Fruit fly (Drosophila melanogaster) whole organism, embryonic: ENCODE measurements around the gene T48.

ENCODE experiments used
- Antp ChIP-seq: fragments of 200-800 bp; sonication (Bioruptor generic); optimal IDR thresholded peaks from 3 replicates; lab custom pipeline; 2016; ENCODE audit warnings: missing biosample characterization, missing genetic modification characterization
- Atf6 ChIP-seq: fragments of 200-800 bp; sonication (Bioruptor generic); IDR thresholded peaks from 2 replicates; pipeline ENCODE4 v1.3.6; 2022; ENCODE audit warnings: missing biosample characterization, missing genetic modification characterization
- CG10431 ChIP-seq: fragments of 200-800 bp; sonication (Bioruptor generic); optimal IDR thresholded peaks from 3 replicates; lab custom pipeline; 2018; ENCODE audit warnings: missing biosample characterization, mild to moderate bottlenecking, missing genetic modification characterization
- CG12155 ChIP-seq: fragments of 200-800 bp; sonication (Bioruptor generic); optimal IDR thresholded peaks from 3 replicates; lab custom pipeline; 2016; ENCODE audit warnings: missing biosample characterization, missing genetic modification characterization
- CG12942 ChIP-seq: fragments of 200-800 bp; sonication (Bioruptor generic); optimal IDR thresholded peaks from 3 replicates; lab custom pipeline; 2016; ENCODE audit warnings: missing biosample characterization, missing genetic modification characterization
- CG15514 ChIP-seq: fragments of 200-800 bp; sonication (Bioruptor generic); optimal IDR thresholded peaks from 3 replicates; lab custom pipeline; 2017; ENCODE audit warnings: missing biosample characterization, missing genetic modification characterization, mild to moderate bottlenecking, moderate library complexity, missing genetic modification reagents
- CG1647 ChIP-seq: fragments of 200-800 bp; sonication (Bioruptor generic); optimal IDR thresholded peaks from 3 replicates; lab custom pipeline; 2016; ENCODE audit warnings: missing biosample characterization, missing genetic modification characterization
- CG17359 ChIP-seq: fragments of 200-800 bp; sonication (Bioruptor generic); optimal IDR thresholded peaks from 3 replicates; lab custom pipeline; 2018; ENCODE audit warnings: missing biosample characterization, mild to moderate bottlenecking, missing genetic modification characterization, moderate library complexity
- CG17829 ChIP-seq: fragments of 200-800 bp; optimal IDR thresholded peaks from 2 replicates; lab custom pipeline; 2019; ENCODE audit warnings: missing biosample characterization, mild to moderate bottlenecking, missing genetic modification characterization, moderate library complexity
- CG4617 ChIP-seq: fragments of 200-800 bp; sonication (Bioruptor generic); optimal IDR thresholded peaks from 3 replicates; lab custom pipeline; 2016; ENCODE audit warnings: missing biosample characterization, missing genetic modification characterization, borderline replicate concordance
- CG6254 ChIP-seq: fragments of 200-800 bp; sonication (Bioruptor generic); optimal IDR thresholded peaks from 3 replicates; lab custom pipeline; 2017; ENCODE audit warnings: mild to moderate bottlenecking, missing biosample characterization, missing genetic modification reagents, missing genetic modification characterization
- CG7556 ChIP-seq: fragments of 200-800 bp; sonication (Bioruptor generic); optimal IDR thresholded peaks from 2 replicates; lab custom pipeline; 2017; ENCODE audit warnings: missing biosample characterization, mild to moderate bottlenecking, missing genetic modification characterization
- CG7928 ChIP-seq: fragments of 200-800 bp; sonication (Bioruptor generic); optimal IDR thresholded peaks from 2 replicates; lab custom pipeline; 2017; ENCODE audit warnings: missing biosample characterization, mild to moderate bottlenecking, missing genetic modification characterization
- CG9727 ChIP-seq: fragments of 200-800 bp; sonication (Bioruptor generic); optimal IDR thresholded peaks from 3 replicates; lab custom pipeline; 2017; ENCODE audit warnings: missing biosample characterization, mild to moderate bottlenecking, missing genetic modification characterization
- Chrac-16 ChIP-seq: fragments of 200-800 bp; sonication (Bioruptor generic); optimal IDR thresholded peaks from 3 replicates; lab custom pipeline; 2016; ENCODE audit warnings: missing biosample characterization, missing genetic modification characterization
- Dek ChIP-seq: fragments of 200-800 bp; sonication (Bioruptor generic); optimal IDR thresholded peaks from 3 replicates; lab custom pipeline; 2019; ENCODE audit warnings: missing biosample characterization, mild to moderate bottlenecking, missing genetic modification characterization, moderate library complexity
- Doc2 ChIP-seq: fragments of 200-800 bp; sonication (Bioruptor generic); IDR thresholded peaks from 2 replicates; pipeline ENCODE4 v1.3.6; 2022; ENCODE audit warnings: missing biosample characterization, missing genetic modification characterization
- ERR ChIP-seq: fragments of 200-800 bp; sonication (Bioruptor generic); optimal IDR thresholded peaks from 2 replicates; lab custom pipeline; 2016; ENCODE audit warnings: missing biosample characterization, missing genetic modification characterization
- HLH4C ChIP-seq: fragments of 200-800 bp; sonication (Bioruptor generic); IDR thresholded peaks from 3 replicates; pipeline ENCODE4 v1.3.6; 2022; ENCODE audit warnings: missing biosample characterization, missing genetic modification characterization; ENCODE audit not compliant: partially characterized antibody
- HLHmδ ChIP-seq: fragments of 200-800 bp; sonication (Bioruptor generic); optimal IDR thresholded peaks from 2 replicates; lab custom pipeline; 2018; ENCODE audit warnings: missing biosample characterization, mild to moderate bottlenecking, missing genetic modification characterization, moderate library complexity
- Mes4 ChIP-seq: fragments of 200-800 bp; sonication (Bioruptor generic); optimal IDR thresholded peaks from 2 replicates; lab custom pipeline; 2016; ENCODE audit warnings: missing biosample characterization, missing genetic modification characterization
- Mrtf ChIP-seq: fragments of 200-800 bp; sonication (Bioruptor generic); IDR thresholded peaks from 3 replicates; pipeline ENCODE4 v1.3.6; 2022; ENCODE audit warnings: missing biosample characterization, missing genetic modification characterization
- Neu2 ChIP-seq: fragments of 200-800 bp; sonication (Bioruptor generic); optimal IDR thresholded peaks from 3 replicates; lab custom pipeline; 2016; ENCODE audit warnings: missing biosample characterization, missing genetic modification characterization, borderline replicate concordance
- Oaz ChIP-seq: fragments of 200-800 bp; sonication (Bioruptor generic); IDR thresholded peaks from 2 replicates; pipeline ENCODE4 v1.3.6; 2022; ENCODE audit warnings: missing biosample characterization, missing genetic modification characterization
- Spps ChIP-seq: fragments of 200-800 bp; sonication (Bioruptor generic); optimal IDR thresholded peaks from 2 replicates; lab custom pipeline; 2018; ENCODE audit warnings: missing biosample characterization, mild to moderate bottlenecking, missing genetic modification characterization
- TFAM ChIP-seq: fragments of 200-800 bp; sonication (Bioruptor generic); optimal IDR thresholded peaks from 2 replicates; lab custom pipeline; 2017; ENCODE audit warnings: missing biosample characterization, missing genetic modification characterization, inconsistent platforms
- Vsx1 ChIP-seq: fragments of 200-800 bp; sonication (Bioruptor generic); optimal IDR thresholded peaks from 2 replicates; lab custom pipeline; 2017; ENCODE audit warnings: missing biosample characterization, mild to moderate bottlenecking, missing genetic modification characterization, missing genetic modification reagents
- cato ChIP-seq: fragments of 200-800 bp; sonication (Bioruptor generic); optimal IDR thresholded peaks from 2 replicates; lab custom pipeline; 2016; ENCODE audit warnings: missing biosample characterization, missing genetic modification characterization, borderline replicate concordance
- crp ChIP-seq, 2 experiments: fragments of 200-800 bp; sonication (Bioruptor generic); optimal IDR thresholded peaks; 2 replicates in 1 of 2; 3 replicates in 1 of 2; lab custom pipeline; 2017; ENCODE audit warnings: missing biosample characterization in 2 of 2, missing genetic modification characterization in 2 of 2, mild to moderate bottlenecking in 1 of 2, moderate library complexity in 1 of 2
- dm ChIP-seq: fragments of 200-800 bp; sonication (Bioruptor generic); optimal IDR thresholded peaks from 3 replicates; lab custom pipeline; 2016; ENCODE audit warnings: missing biosample characterization, missing genetic modification characterization
- dpn ChIP-seq, 2 experiments: fragments of 200-800 bp; sonication (Bioruptor generic); optimal IDR thresholded peaks; 3 replicates each; lab custom pipeline; 2016; ENCODE audit warnings: missing biosample characterization in 2 of 2, missing genetic modification characterization in 2 of 2
- fd102C ChIP-seq: fragments of 200-800 bp; sonication (Bioruptor generic); optimal IDR thresholded peaks from 2 replicates; lab custom pipeline; 2018; ENCODE audit warnings: missing biosample characterization, mild to moderate bottlenecking, missing genetic modification characterization, moderate library complexity
- fd64A ChIP-seq: fragments of 200-800 bp; sonication (Bioruptor generic); optimal IDR thresholded peaks from 3 replicates; lab custom pipeline; 2018; ENCODE audit warnings: missing biosample characterization, mild to moderate bottlenecking, missing genetic modification characterization
- ftz-f1 ChIP-seq: fragments of 200-800 bp; sonication (Bioruptor generic); optimal IDR thresholded peaks from 2 replicates; lab custom pipeline; 2016; ENCODE audit warnings: missing biosample characterization, missing genetic modification characterization
- ind ChIP-seq: fragments of 200-800 bp; sonication (Bioruptor generic); optimal IDR thresholded peaks from 3 replicates; lab custom pipeline; 2016; ENCODE audit warnings: missing biosample characterization, missing genetic modification characterization
- insv ChIP-seq, 2 experiments: fragments of 200-800 bp; sonication (Bioruptor generic); optimal IDR thresholded peaks; 3 replicates each; lab custom pipeline; 2016 to 2018; ENCODE audit warnings: missing biosample characterization in 2 of 2, missing genetic modification characterization in 2 of 2
- lab ChIP-seq: fragments of 200-800 bp; sonication (Bioruptor generic); optimal IDR thresholded peaks from 3 replicates; lab custom pipeline; 2017; ENCODE audit warnings: missing biosample characterization, missing genetic modification characterization, mild to moderate bottlenecking, moderate library complexity, missing genetic modification reagents
- lilli ChIP-seq: fragments of 200-800 bp; sonication (Bioruptor generic); optimal IDR thresholded peaks from 3 replicates; lab custom pipeline; 2016; ENCODE audit warnings: missing biosample characterization, missing genetic modification characterization
- org-1 ChIP-seq: fragments of 200-800 bp; sonication (Bioruptor generic); optimal IDR thresholded peaks from 2 replicates; lab custom pipeline; 2017; ENCODE audit warnings: missing biosample characterization, missing genetic modification characterization
- pnt ChIP-seq: fragments of 200-800 bp; sonication (Bioruptor generic); optimal IDR thresholded peaks from 3 replicates; lab custom pipeline; 2016; ENCODE audit warnings: missing biosample characterization, missing genetic modification characterization
- pum ChIP-seq: fragments of 200-800 bp; sonication (Bioruptor generic); optimal IDR thresholded peaks from 2 replicates; lab custom pipeline; 2016; ENCODE audit warnings: missing biosample characterization, missing genetic modification characterization
- sd ChIP-seq: fragments of 200-800 bp; sonication (Bioruptor generic); optimal IDR thresholded peaks from 3 replicates; lab custom pipeline; 2018; ENCODE audit warnings: missing biosample characterization, mild to moderate bottlenecking, missing genetic modification characterization, moderate library complexity
- sens-2 ChIP-seq: fragments of 200-800 bp; sonication (Bioruptor generic); IDR thresholded peaks from 2 replicates; pipeline ENCODE4 v1.3.6; 2022; ENCODE audit warnings: missing biosample characterization, missing genetic modification characterization
- slp2 ChIP-seq: fragments of 200-800 bp; sonication (Bioruptor generic); optimal IDR thresholded peaks from 2 replicates; lab custom pipeline; 2016; ENCODE audit warnings: missing biosample characterization, missing genetic modification characterization
- so ChIP-seq: fragments of 200-800 bp; sonication (Bioruptor generic); IDR thresholded peaks from 3 replicates; pipeline ENCODE4 v1.3.6; 2022; ENCODE audit warnings: missing biosample characterization, missing genetic modification characterization
- stc ChIP-seq: fragments of 200-800 bp; sonication (Bioruptor generic); IDR thresholded peaks from 2 replicates; pipeline ENCODE4 v1.3.6; 2022; ENCODE audit warnings: missing biosample characterization, missing genetic modification characterization
- sug ChIP-seq: fragments of 200-800 bp; optimal IDR thresholded peaks from 2 replicates; lab custom pipeline; 2019; ENCODE audit warnings: missing biosample characterization, mild to moderate bottlenecking, missing genetic modification characterization, moderate library complexity
- toy ChIP-seq: fragments of 200-800 bp; sonication (Bioruptor generic); IDR thresholded peaks from 2 replicates; pipeline ENCODE4 v1.3.6; 2022; ENCODE audit warnings: missing biosample characterization, missing genetic modification characterization
- yki ChIP-seq: fragments of >200 bp; optimal IDR thresholded peaks from 3 replicates; lab custom pipeline; 2018

The T48 gene

dm6 chr3R:26866577-26867456 is 14.7 kb upstream of the T48 start, which contains the start of the genes ball and His2Av (continued):
- TF ChIP-seq cato (GFP tag; lab: Kevin White, UChicago) (peak; percentile 47), fd64A (GFP tag; lab: Kevin White, UChicago) (no peak), fd102C (GFP tag; lab: Kevin White, UChicago) (peak; percentile 58), Chrac-16 (GFP tag; lab: Kevin White, UChicago) (peak; percentile 90), lilli (GFP tag; lab: Kevin White, UChicago) (peak; percentile 95), Doc2 (GFP tag; lab: Robert Waterston, UW) (no peak), CG6254 (GFP tag; lab: Kevin White, UChicago) (peak; percentile 58), CG9727 (GFP tag; lab: Kevin White, UChicago) (peak; percentile 87), toy (GFP tag; lab: Robert Waterston, UW) (no peak), Spps (tag; lab: Kevin White, UChicago) (peak; percentile 65), so (GFP tag; lab: Robert Waterston, UW) (peak; percentile 71), ftz-f1 (GFP tag; lab: Kevin White, UChicago) (peak; percentile 76), CG17829 (tag; lab: Kevin White, UChicago) (peak; percentile 81), CG12942 (GFP tag; lab: Kevin White, UChicago) (peak; percentile 87), CG7928 (GFP tag; lab: Kevin White, UChicago) (peak; percentile 91), CG12155 (peak; percentile 80), sug (tag; lab: Kevin White, UChicago) (peak; percentile 90), pum (peak; percentile 87), CG15514 (peak; percentile 88), ind (peak; percentile 85), Oaz (GFP tag; lab: Robert Waterston, UW) (peak; percentile 65), crp (GFP tag; optimal IDR thresholded peaks at IDR 0.05; lab: Kevin White, UChicago) (peak in 1 of 2 experiments; percentile 61), stc (GFP tag; lab: Robert Waterston, UW) (peak; percentile 72), sd (peak; percentile 89), dm (GFP tag; lab: Kevin White, UChicago) (peak; percentile 74), CG1647 (peak; percentile 86), Atf6 (GFP tag; lab: Robert Waterston, UW) (peak; percentile 83), CG7556 (GFP tag; lab: Kevin White, UChicago) (peak; percentile 65), CG4617 (GFP tag; lab: Kevin White, UChicago) (peak; percentile 79), ERR (peak; percentile 81), dpn (GFP tag; optimal IDR thresholded peaks at IDR 0.05; lab: Kevin White, UChicago) (peak; percentile 84 to 90), Neu2 (GFP tag; lab: Kevin White, UChicago) (peak; percentile 53), lab (GFP tag; lab: Kevin White, UChicago) (peak; percentile 87), yki (lab: Kevin White, UChicago) (no peak), Mes4 (GFP tag; lab: Kevin White, UChicago) (peak; percentile 83), insv (GFP tag; optimal IDR thresholded peaks at IDR 0.05; lab: Kevin White, UChicago) (peak in 1 of 2 experiments; percentile 68), Dek (tag; lab: Kevin White, UChicago) (peak; percentile 70), sens-2 (GFP tag; lab: Robert Waterston, UW) (peak; percentile 61), CG17359 (tag; lab: Kevin White, UChicago) (peak; percentile 83), slp2 (GFP tag; lab: Kevin White, UChicago) (peak; percentile 71), Antp (peak; percentile 92), pnt (GFP tag; lab: Kevin White, UChicago) (peak; percentile 81), org-1 (GFP tag; lab: Kevin White, UChicago) (peak; percentile 52), HLHmδ (GFP tag; lab: Kevin White, UChicago) (no peak), HLH4C (GFP tag; lab: Robert Waterston, UW) (peak; percentile 83), Vsx1 (GFP tag; lab: Kevin White, UChicago) (peak; percentile 55), Mrtf (peak; percentile 73; the same call in 1 of the 3 replicates), TFAM (GFP tag; lab: Kevin White, UChicago) (no peak), CG10431 (peak; percentile 40)
